Worm (Caenorhabditis elegans): ENCODE results near the gene ubh-4.

DNA sequence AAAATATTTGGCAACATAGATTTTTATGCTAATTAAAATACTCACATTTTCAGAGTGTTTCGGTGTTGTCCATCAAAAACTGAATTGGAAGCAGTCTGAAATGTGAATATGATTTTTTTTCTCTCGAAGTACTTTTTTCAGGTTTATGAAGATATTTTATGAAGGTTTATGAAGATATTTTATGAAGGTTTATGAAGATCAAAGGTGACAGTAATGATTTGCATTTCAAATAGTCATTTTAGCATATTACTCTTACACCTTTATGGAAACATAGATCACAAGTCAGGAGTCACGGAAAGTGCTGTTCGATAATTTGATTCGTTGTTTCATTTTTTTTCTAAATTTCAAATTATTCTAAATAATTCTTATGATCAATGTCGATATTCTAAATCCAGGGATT, 35.2 kb downstream of the ubh-4 start, which contains the start of gene pgp-11:
- TF ChIP-seq W03F9.2 (tag; optimal IDR thresholded peaks at IDR 0.05) = no peak
- TF ChIP-seq him-1 (tag; optimal IDR thresholded peaks at IDR 0.05) = no peak
- no peak for TF ChIP-seq dao-5 (tag; optimal IDR thresholded peaks at IDR 0.05)

Data from whole organism, L4/young adult.